Worm (Caenorhabditis elegans) whole organism, L3 larva: ENCODE measurements around the gene cmtr-2.

Experiments
- R02D3.7 ChIP-seq: fragments of 150-350 bp; optimal IDR thresholded peaks from 2 replicates; lab custom pipeline; 2014; ENCODE audit warnings: missing biosample characterization, missing genetic modification characterization
- aly-2 ChIP-seq: fragments of 150-350 bp; optimal IDR thresholded peaks from 2 replicates; lab custom pipeline; 2014; ENCODE audit warnings: missing biosample characterization, missing genetic modification characterization
- egl-27 ChIP-seq: sonication (generic microtip); optimal IDR thresholded peaks from 4 replicates; lab custom pipeline; 2017; ENCODE audit warnings: missing biosample characterization, missing genetic modification reagents, missing genetic modification characterization
- fos-1 ChIP-seq: fragments of 150-350 bp; optimal IDR thresholded peaks from 2 replicates; lab custom pipeline; 2014; ENCODE audit warnings: missing biosample characterization, missing genetic modification characterization
- mdl-1 ChIP-seq: fragments of 150-350 bp; optimal IDR thresholded peaks from 2 replicates; lab custom pipeline; 2014; ENCODE audit warnings: missing biosample characterization, missing genetic modification characterization
- nhr-11 ChIP-seq: fragments of 150-350 bp; optimal IDR thresholded peaks from 2 replicates; lab custom pipeline; 2014; ENCODE audit warnings: missing biosample characterization, missing genetic modification characterization
- nhr-237 ChIP-seq: fragments of 150-350 bp; optimal IDR thresholded peaks from 2 replicates; lab custom pipeline; 2014; ENCODE audit warnings: missing biosample characterization, missing genetic modification characterization
- nhr-77 ChIP-seq: fragments of 150-350 bp; optimal IDR thresholded peaks from 2 replicates; lab custom pipeline; 2014; ENCODE audit warnings: missing biosample characterization, missing genetic modification characterization
- pha-4 ChIP-seq: fragments of 150-350 bp; optimal IDR thresholded peaks from 2 replicates; lab custom pipeline; 2014; ENCODE audit warnings: missing biosample characterization, missing genetic modification reagents, missing genetic modification characterization
- unc-39 ChIP-seq: sonication (generic microtip); optimal IDR thresholded peaks from 4 replicates; lab custom pipeline; 2017; ENCODE audit warnings: missing biosample characterization, missing genetic modification characterization
- unc-62 ChIP-seq: fragments of 150-350 bp; sonication (generic microtip); optimal IDR thresholded peaks from 4 replicates; lab custom pipeline; 2014; ENCODE audit warnings: missing biosample characterization, missing genetic modification reagents, missing genetic modification characterization
- zag-1 ChIP-seq: fragments of 150-350 bp; optimal IDR thresholded peaks from 2 replicates; lab custom pipeline; 2014; ENCODE audit warnings: missing biosample characterization, missing genetic modification characterization

DNA sequence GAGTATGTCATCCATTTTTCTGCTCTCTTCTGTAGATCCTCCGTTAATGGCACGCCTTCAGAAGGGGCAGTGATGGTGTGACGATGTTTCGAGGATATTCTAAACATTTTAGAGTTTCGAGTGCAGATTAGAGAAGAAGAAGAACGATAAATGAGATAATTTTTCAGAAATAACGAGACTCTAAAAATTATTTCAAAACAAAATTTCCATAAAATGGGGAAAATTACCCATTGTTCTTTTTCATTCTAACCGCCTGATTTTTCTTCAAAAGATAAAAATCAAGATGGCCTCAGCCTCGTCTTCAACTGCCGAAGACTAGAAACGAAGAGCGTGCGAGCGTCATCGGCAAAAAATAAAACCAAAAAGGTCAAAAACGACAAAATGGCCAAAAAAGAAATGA, 14.1 kb upstream of the cmtr-2 start, which contains the start of gene let-765:
- TF ChIP-seq fos-1 (tag; lab: Kevin White, UChicago): no peak
- no peak for TF ChIP-seq egl-27 (tag; lab: Kevin White, UChicago)
- TF ChIP-seq nhr-237: no peak
- no peak for TF ChIP-seq zag-1 (tag; lab: Kevin White, UChicago)
- TF ChIP-seq nhr-77 (tag; lab: Kevin White, UChicago): no peak
- TF ChIP-seq pha-4 (tag; lab: Kevin White, UChicago): no peak
- no peak for TF ChIP-seq unc-62 (GFP tag; lab: Kevin White, UChicago)
- no peak for TF ChIP-seq nhr-11 (tag; lab: Kevin White, UChicago)
- no peak for TF ChIP-seq mdl-1 (tag; lab: Kevin White, UChicago)
- TF ChIP-seq unc-39 (tag; lab: Kevin White, UChicago): no peak
- TF ChIP-seq R02D3.7 (tag; lab: Kevin White, UChicago): no peak
- TF ChIP-seq aly-2: no peak
